Worm (Caenorhabditis elegans): ENCODE data around the gene K11D12.14.

DNA sequence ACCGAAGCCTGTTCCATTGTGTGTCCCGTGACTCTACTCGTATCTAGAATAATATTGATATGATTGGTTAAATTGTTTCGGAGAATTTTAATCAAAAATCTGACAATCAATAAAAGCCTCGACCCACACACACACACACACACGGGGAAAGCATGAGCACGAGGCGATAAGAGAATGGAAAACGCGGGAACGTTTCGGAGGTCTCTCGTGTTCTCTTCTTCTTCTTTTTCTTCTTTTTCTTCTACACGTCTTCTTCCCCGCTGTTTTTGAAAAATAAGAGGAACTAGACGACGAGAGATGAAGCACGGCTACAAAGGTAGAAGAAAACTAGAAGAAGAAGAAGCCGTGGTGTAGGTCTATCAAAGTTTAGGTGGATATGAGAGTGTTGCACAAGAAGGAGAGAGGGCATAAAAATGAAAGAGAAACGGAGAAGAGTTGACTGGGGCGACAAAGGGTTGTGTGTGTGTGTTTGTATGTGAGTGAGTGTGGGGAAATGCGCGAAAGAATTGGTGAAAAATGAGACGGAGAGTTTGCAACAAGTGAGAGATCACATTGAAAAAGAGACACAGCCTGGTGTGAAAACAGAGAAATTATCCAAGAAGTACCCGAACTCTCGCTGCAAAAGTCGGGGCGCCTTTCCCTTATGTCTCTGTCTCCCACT, 15.5 kb downstream of the K11D12.14 start, which contains the start of gene mlk-1:
- TF ChIP-seq dao-5 (tag; optimal IDR thresholded peaks at IDR 0.05) (no peak), him-1 (tag; optimal IDR thresholded peaks at IDR 0.05) (peak; percentile 37)

All from whole organism, L4/young adult.